Fruit fly (Drosophila melanogaster) whole organism, adult: ENCODE measurements around the gene Cdk1.

Experiments used
- CG11617 ChIP-seq: fragments of 200-800 bp; sonication (Bioruptor generic); optimal IDR thresholded peaks from 2 replicates; lab custom pipeline; 2017; ENCODE audit warnings: mild to moderate bottlenecking, missing biosample characterization, missing genetic modification reagents, missing genetic modification characterization
- CG12768 ChIP-seq: fragments of 200-800 bp; sonication (Bioruptor generic); optimal IDR thresholded peaks from 2 replicates; lab custom pipeline; 2017; ENCODE audit warnings: missing biosample characterization, missing genetic modification characterization, mild to moderate bottlenecking, moderate library complexity, missing genetic modification reagents
- CG14711 ChIP-seq: fragments of 200-800 bp; sonication (Bioruptor generic); optimal IDR thresholded peaks from 2 replicates; lab custom pipeline; 2018; ENCODE audit warnings: missing biosample characterization, mild to moderate bottlenecking, missing genetic modification characterization, moderate library complexity
- CG33017 ChIP-seq: fragments of 200-800 bp; sonication (Bioruptor generic); optimal IDR thresholded peaks from 2 replicates; lab custom pipeline; 2018; ENCODE audit warnings: missing biosample characterization, mild to moderate bottlenecking, missing genetic modification characterization, moderate library complexity
- CG5204 ChIP-seq: fragments of 200-800 bp; sonication (Bioruptor generic); optimal IDR thresholded peaks from 2 replicates; lab custom pipeline; 2016; ENCODE audit warnings: missing biosample characterization, missing genetic modification characterization
- CG7045 ChIP-seq: fragments of 200-800 bp; sonication (Bioruptor generic); optimal IDR thresholded peaks from 2 replicates; lab custom pipeline; 2017; ENCODE audit warnings: missing biosample characterization, mild to moderate bottlenecking, missing genetic modification characterization
- kay ChIP-seq: fragments of 200-800 bp; sonication (Bioruptor generic); peaks from one replicate; lab custom pipeline; 2016; ENCODE audit warnings: missing biosample characterization, missing genetic modification characterization, borderline replicate concordance
- ovo ChIP-seq: fragments of 200-800 bp; sonication (Bioruptor generic); optimal IDR thresholded peaks from 2 replicates; lab custom pipeline; 2016; ENCODE audit warnings: missing biosample characterization, missing genetic modification characterization
- pad ChIP-seq: fragments of 200-800 bp; sonication (Bioruptor generic); optimal IDR thresholded peaks from 3 replicates; lab custom pipeline; 2017; ENCODE audit warnings: missing biosample characterization, missing genetic modification characterization, mild to moderate bottlenecking, moderate library complexity, missing genetic modification reagents

DNA sequence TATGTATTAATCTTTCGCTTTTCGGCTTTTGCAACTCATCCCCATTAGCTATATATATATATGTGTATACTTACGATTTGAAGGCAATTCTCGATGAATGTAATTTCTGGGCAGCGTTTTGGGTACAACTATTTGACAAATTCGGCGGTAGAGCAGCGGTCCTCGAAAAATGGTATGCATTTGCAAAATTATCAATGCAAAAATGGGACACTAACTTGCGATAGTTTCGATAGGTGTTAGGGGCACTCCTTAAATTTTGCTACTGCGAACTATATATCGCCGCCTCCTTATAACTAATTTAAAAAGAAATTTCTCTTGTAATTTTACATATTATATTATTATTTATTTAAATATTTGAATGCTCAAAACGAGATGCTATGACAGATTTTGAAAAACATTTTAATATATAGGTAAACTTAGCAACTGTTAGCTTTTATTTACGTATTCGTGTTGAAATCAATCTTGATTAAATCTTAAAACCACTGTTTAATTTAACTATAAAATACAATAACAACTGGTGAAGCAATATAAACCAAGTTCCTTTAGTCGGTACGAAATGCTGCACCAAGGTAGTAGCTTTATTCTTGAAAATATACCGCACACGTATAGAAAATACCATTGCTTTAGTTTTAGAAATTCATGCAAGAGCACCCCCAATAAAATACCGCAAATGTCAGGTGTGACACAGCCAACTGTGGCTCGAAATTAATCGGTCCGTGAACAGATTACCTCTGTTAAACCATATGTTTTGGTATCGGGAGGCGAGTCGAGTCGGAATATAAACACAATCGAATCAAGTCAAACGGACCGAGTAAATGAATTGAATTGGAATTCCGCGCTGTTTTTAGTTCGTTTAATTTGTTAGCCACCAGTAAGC, 27.4 kb upstream of the Cdk1 start, which contains the start of the genes CG5355 and Klp31E:
- TF ChIP-seq pad (GFP tag; lab: Kevin White, UChicago): peak; percentile 52
- TF ChIP-seq CG12768 (GFP tag; lab: Kevin White, UChicago): peak; percentile 61
- no peak for TF ChIP-seq kay (GFP tag; lab: Kevin White, UChicago)
- TF ChIP-seq ovo (GFP tag; lab: Kevin White, UChicago): no peak
- no peak for TF ChIP-seq CG5204
- TF ChIP-seq CG11617: peak; percentile 78
- TF ChIP-seq CG33017 (tag; lab: Kevin White, UChicago): peak; percentile 41
- peak; percentile 64 for TF ChIP-seq CG7045
- peak; percentile 47 for TF ChIP-seq CG14711 (tag; lab: Kevin White, UChicago)
